Worm (Caenorhabditis elegans): Measurements from ENCODE around the gene F44G4.5.

DNA sequence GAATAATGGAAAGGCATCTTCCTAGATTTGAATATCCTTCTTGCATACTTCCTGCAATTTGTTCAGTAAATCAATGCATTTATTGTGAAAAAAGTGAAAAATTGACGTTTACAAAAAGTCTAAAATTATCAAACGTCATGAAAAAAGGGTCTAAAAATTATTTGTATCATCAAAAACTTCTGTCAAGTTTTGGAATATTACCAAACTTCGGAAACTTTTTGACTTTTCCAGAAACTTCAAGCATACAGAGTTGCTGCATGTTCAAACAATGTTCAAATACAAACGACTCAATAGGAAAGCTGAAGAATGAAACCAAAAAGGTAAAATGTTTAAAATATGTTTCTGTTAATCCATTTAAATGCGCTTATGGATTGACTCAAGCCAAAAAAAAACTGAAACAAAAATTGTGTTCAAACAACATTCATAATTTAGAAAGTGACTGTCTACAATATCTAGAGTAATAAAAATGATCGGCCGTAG lies 1.6 kb upstream of the F44G4.5 start, which contains the start of gene F44G4.6:
- TF ChIP-seq pha-4 (tag; optimal IDR thresholded peaks at IDR 0.05) (no peak), nhr-12 (tag; optimal IDR thresholded peaks at IDR 0.05) (no peak), jun-1 (tag; optimal IDR thresholded peaks at IDR 0.05) (no peak)

Data from whole organism, L3 larva.